Fruit fly (Drosophila melanogaster) whole organism, embryonic: ENCODE results near the gene CG3862.
A peak's percentile ranks its signal among the peaks of the same experiment; 100 is the strongest.

Source experiments
- B-H1 ChIP-seq: fragments of 200-800 bp; sonication (Bioruptor generic); IDR thresholded peaks from 3 replicates; pipeline ENCODE4 v1.3.6; 2022; ENCODE audit warnings: missing biosample characterization, missing genetic modification characterization
- Bdp1 ChIP-seq: fragments of 200-800 bp; sonication (Bioruptor generic); optimal IDR thresholded peaks from 3 replicates; lab custom pipeline; 2016; ENCODE audit warnings: missing biosample characterization, missing genetic modification characterization
- Bteb2 ChIP-seq: fragments of 200-800 bp; sonication (Bioruptor generic); optimal IDR thresholded peaks from 2 replicates; lab custom pipeline; 2016; ENCODE audit warnings: missing biosample characterization, missing genetic modification characterization
- CG10565 ChIP-seq: fragments of 200-800 bp; sonication (Bioruptor generic); optimal IDR thresholded peaks from 3 replicates; lab custom pipeline; 2016; ENCODE audit warnings: missing biosample characterization, mild to moderate bottlenecking, missing genetic modification characterization
- CG11696 ChIP-seq: fragments of 200-800 bp; sonication (Bioruptor generic); IDR thresholded peaks from 2 replicates; pipeline ENCODE4 v1.3.6; 2022; ENCODE audit warnings: missing biosample characterization, missing genetic modification characterization
- CG12071 ChIP-seq: fragments of 200-800 bp; sonication (Bioruptor generic); optimal IDR thresholded peaks from 3 replicates; lab custom pipeline; 2018; ENCODE audit warnings: missing biosample characterization, mild to moderate bottlenecking, missing genetic modification characterization
- CG12155 ChIP-seq: fragments of 200-800 bp; sonication (Bioruptor generic); optimal IDR thresholded peaks from 3 replicates; lab custom pipeline; 2016; ENCODE audit warnings: missing biosample characterization, missing genetic modification characterization
- CG12299 ChIP-seq: fragments of 200-800 bp; sonication (Bioruptor generic); optimal IDR thresholded peaks from 2 replicates; lab custom pipeline; 2018; ENCODE audit warnings: missing biosample characterization, mild to moderate bottlenecking, missing genetic modification characterization
- CG14441 ChIP-seq: fragments of 200-800 bp; sonication (Bioruptor generic); IDR thresholded peaks from 2 replicates; pipeline ENCODE4 v1.3.6; 2022; ENCODE audit warnings: missing biosample characterization, missing genetic modification characterization
- CG15514 ChIP-seq: fragments of 200-800 bp; sonication (Bioruptor generic); optimal IDR thresholded peaks from 3 replicates; lab custom pipeline; 2017; ENCODE audit warnings: missing biosample characterization, missing genetic modification characterization, mild to moderate bottlenecking, moderate library complexity, missing genetic modification reagents
- CG1603 ChIP-seq: fragments of 200-800 bp; sonication (Bioruptor generic); optimal IDR thresholded peaks from 2 replicates; lab custom pipeline; 2019; ENCODE audit warnings: missing biosample characterization, mild to moderate bottlenecking, missing genetic modification characterization, moderate library complexity
- CG16863 ChIP-seq: fragments of 200-800 bp; sonication (Bioruptor generic); optimal IDR thresholded peaks from 3 replicates; lab custom pipeline; 2016; ENCODE audit warnings: missing biosample characterization, missing genetic modification characterization
- CG1792 ChIP-seq: fragments of 200-800 bp; sonication (Bioruptor generic); optimal IDR thresholded peaks from 2 replicates; lab custom pipeline; 2016; ENCODE audit warnings: missing biosample characterization, missing genetic modification characterization
- CG31441 ChIP-seq: fragments of 200-800 bp; sonication (Bioruptor generic); IDR thresholded peaks from 2 replicates; pipeline ENCODE4 v1.3.6; 2022; ENCODE audit warnings: missing biosample characterization, missing genetic modification characterization
- CG32767 ChIP-seq: fragments of 200-800 bp; sonication (Bioruptor generic); IDR thresholded peaks from 2 replicates; pipeline ENCODE4 v1.3.6; 2022; ENCODE audit warnings: missing biosample characterization, missing genetic modification characterization
- CG6175 ChIP-seq: fragments of 200-800 bp; sonication (Bioruptor generic); IDR thresholded peaks from 3 replicates; pipeline ENCODE4 v1.3.6; 2022; ENCODE audit warnings: missing biosample characterization, missing genetic modification characterization
- CG6272 ChIP-seq: fragments of 200-800 bp; sonication (Bioruptor generic); IDR thresholded peaks from 2 replicates; pipeline ENCODE4 v1.3.6; 2022; ENCODE audit warnings: missing biosample characterization, missing genetic modification characterization
- CG8765 ChIP-seq: fragments of 200-800 bp; sonication (Bioruptor generic); IDR thresholded peaks from 2 replicates; pipeline ENCODE4 v1.3.6; 2022; ENCODE audit warnings: missing biosample characterization, missing genetic modification characterization
- CG8924 ChIP-seq: fragments of 200-800 bp; optimal IDR thresholded peaks from 3 replicates; lab custom pipeline; 2019; ENCODE audit warnings: missing biosample characterization, mild to moderate bottlenecking, missing genetic modification characterization, moderate library complexity
- CG9437 ChIP-seq: fragments of 200-800 bp; sonication (Bioruptor generic); optimal IDR thresholded peaks from 2 replicates; lab custom pipeline; 2018; ENCODE audit warnings: missing biosample characterization, mild to moderate bottlenecking, missing genetic modification characterization
- CG9932 ChIP-seq: fragments of 200-800 bp; sonication (Bioruptor generic); IDR thresholded peaks from 2 replicates; pipeline ENCODE4 v1.3.6; 2022; ENCODE audit warnings: missing biosample characterization, missing genetic modification characterization
- CHES-1-like ChIP-seq: fragments of 200-800 bp; sonication (Bioruptor generic); optimal IDR thresholded peaks from 2 replicates; lab custom pipeline; 2016; ENCODE audit warnings: missing biosample characterization, missing genetic modification characterization
- CkIIα-i1 ChIP-seq: fragments of 200-800 bp; sonication (Bioruptor generic); IDR thresholded peaks from 2 replicates; pipeline ENCODE4 v1.3.6; 2022; ENCODE audit warnings: missing biosample characterization, missing genetic modification characterization
- Deaf1 ChIP-seq: fragments of 200-800 bp; optimal IDR thresholded peaks from 3 replicates; lab custom pipeline; 2019; ENCODE audit warnings: missing biosample characterization, mild to moderate bottlenecking, missing genetic modification characterization, moderate library complexity
- Fer2 ChIP-seq: fragments of 200-800 bp; sonication (Bioruptor generic); optimal IDR thresholded peaks from 2 replicates; lab custom pipeline; 2018; ENCODE audit warnings: missing biosample characterization, mild to moderate bottlenecking, missing genetic modification characterization, moderate library complexity
- GATAe ChIP-seq: fragments of 200-800 bp; sonication (Bioruptor generic); conservative IDR thresholded peaks from 2 replicates; pipeline ENCODE4 v1.3.6; 2022; ENCODE audit warnings: missing biosample characterization, missing genetic modification characterization
- HHEX ChIP-seq: fragments of 200-800 bp; sonication (Bioruptor generic); optimal IDR thresholded peaks from 3 replicates; lab custom pipeline; 2017; ENCODE audit warnings: missing biosample characterization, mild to moderate bottlenecking, missing genetic modification characterization, missing genetic modification reagents
- HmgD ChIP-seq: fragments of 200-800 bp; sonication (Bioruptor generic); optimal IDR thresholded peaks from 3 replicates; lab custom pipeline; 2016; ENCODE audit warnings: missing biosample characterization, missing genetic modification characterization
- Mes4 ChIP-seq: fragments of 200-800 bp; sonication (Bioruptor generic); optimal IDR thresholded peaks from 2 replicates; lab custom pipeline; 2016; ENCODE audit warnings: missing biosample characterization, missing genetic modification characterization
- Nf-YB ChIP-seq: fragments of 200-800 bp; sonication (Bioruptor generic); optimal IDR thresholded peaks from 3 replicates; lab custom pipeline; 2019; ENCODE audit warnings: missing biosample characterization, mild to moderate bottlenecking, missing genetic modification characterization, moderate library complexity
- Pdp1 ChIP-seq, 2 experiments: fragments of 200-800 bp; sonication (Bioruptor generic); optimal IDR thresholded peaks; 3 replicates each; lab custom pipeline; 2016; ENCODE audit warnings: missing biosample characterization in 2 of 2, missing genetic modification characterization in 2 of 2, mild to moderate bottlenecking in 1 of 2, moderate library complexity in 1 of 2
- Sox100B ChIP-seq: fragments of 200-800 bp; sonication (Bioruptor generic); optimal IDR thresholded peaks from 3 replicates; lab custom pipeline; 2018; ENCODE audit warnings: missing biosample characterization, mild to moderate bottlenecking, missing genetic modification characterization
- Spps ChIP-seq: fragments of 200-800 bp; sonication (Bioruptor generic); optimal IDR thresholded peaks from 2 replicates; lab custom pipeline; 2018; ENCODE audit warnings: missing biosample characterization, mild to moderate bottlenecking, missing genetic modification characterization
- Xbp1 ChIP-seq: fragments of 200-800 bp; sonication (Bioruptor generic); optimal IDR thresholded peaks from 3 replicates; lab custom pipeline; 2016; ENCODE audit warnings: missing biosample characterization, mild to moderate bottlenecking, missing genetic modification characterization
- aop ChIP-seq: fragments of 200-800 bp; sonication (Bioruptor generic); IDR thresholded peaks from 2 replicates; pipeline ENCODE4 v1.3.6; 2022; ENCODE audit warnings: missing biosample characterization, missing genetic modification characterization
- ap ChIP-seq: fragments of 200-800 bp; sonication (Bioruptor generic); IDR thresholded peaks from 2 replicates; pipeline ENCODE4 v1.3.6; 2022; ENCODE audit warnings: missing biosample characterization, missing genetic modification characterization
- az2 ChIP-seq: fragments of 200-800 bp; sonication (Bioruptor generic); optimal IDR thresholded peaks from 3 replicates; lab custom pipeline; 2016; ENCODE audit warnings: missing biosample characterization, missing genetic modification characterization
- bab2 ChIP-seq: fragments of 200-800 bp; sonication (Bioruptor generic); optimal IDR thresholded peaks from 2 replicates; lab custom pipeline; 2016; ENCODE audit warnings: missing biosample characterization, missing genetic modification characterization
- crc ChIP-seq: fragments of 200-800 bp; sonication (Bioruptor generic); optimal IDR thresholded peaks from 2 replicates; lab custom pipeline; 2016; ENCODE audit warnings: missing biosample characterization, missing genetic modification characterization
- cwo ChIP-seq: fragments of 200-800 bp; sonication (Bioruptor generic); optimal IDR thresholded peaks from 3 replicates; lab custom pipeline; 2017; ENCODE audit warnings: missing biosample characterization, missing genetic modification characterization, mild to moderate bottlenecking, moderate library complexity, missing genetic modification reagents
- eve ChIP-seq, 2 experiments: fragments of >200 bp; optimal IDR thresholded peaks; 2 replicates each; lab custom pipeline; 2017; ENCODE audit warnings: missing biosample characterization in 2 of 2, missing genetic modification characterization in 2 of 2
- gsb ChIP-seq: fragments of 200-800 bp; sonication (Bioruptor generic); IDR thresholded peaks from 2 replicates; pipeline ENCODE4 v1.3.6; 2022; ENCODE audit warnings: missing biosample characterization, missing genetic modification characterization
- her ChIP-seq: fragments of 200-800 bp; sonication (Bioruptor generic); optimal IDR thresholded peaks from 2 replicates; lab custom pipeline; 2016; ENCODE audit warnings: missing biosample characterization, missing genetic modification characterization
- nau ChIP-seq: fragments of 200-800 bp; sonication (Bioruptor generic); optimal IDR thresholded peaks from 3 replicates; lab custom pipeline; 2017; ENCODE audit warnings: missing biosample characterization, mild to moderate bottlenecking, missing genetic modification characterization, missing genetic modification reagents
- p53 ChIP-seq: fragments of 200-800 bp; sonication (Bioruptor generic); optimal IDR thresholded peaks from 2 replicates; lab custom pipeline; 2016; ENCODE audit warnings: missing biosample characterization, missing genetic modification characterization
- pho ChIP-seq: fragments of 200-800 bp; sonication (Bioruptor generic); optimal IDR thresholded peaks from 2 replicates; lab custom pipeline; 2016; ENCODE audit warnings: missing biosample characterization, missing genetic modification characterization
- ranshi ChIP-seq: fragments of 200-800 bp; sonication (Bioruptor generic); IDR thresholded peaks from 2 replicates; pipeline ENCODE4 v1.3.6; 2022; ENCODE audit warnings: missing biosample characterization, missing genetic modification characterization
- sug ChIP-seq: fragments of 200-800 bp; optimal IDR thresholded peaks from 2 replicates; lab custom pipeline; 2019; ENCODE audit warnings: missing biosample characterization, mild to moderate bottlenecking, missing genetic modification characterization, moderate library complexity
- toy ChIP-seq: fragments of 200-800 bp; sonication (Bioruptor generic); IDR thresholded peaks from 2 replicates; pipeline ENCODE4 v1.3.6; 2022; ENCODE audit warnings: missing biosample characterization, missing genetic modification characterization
- twi ChIP-seq: fragments of 200-800 bp; optimal IDR thresholded peaks from 2 replicates; lab custom pipeline; 2019; ENCODE audit warnings: missing biosample characterization, mild to moderate bottlenecking, missing genetic modification characterization, moderate library complexity

Gene CG3862

DNA sequence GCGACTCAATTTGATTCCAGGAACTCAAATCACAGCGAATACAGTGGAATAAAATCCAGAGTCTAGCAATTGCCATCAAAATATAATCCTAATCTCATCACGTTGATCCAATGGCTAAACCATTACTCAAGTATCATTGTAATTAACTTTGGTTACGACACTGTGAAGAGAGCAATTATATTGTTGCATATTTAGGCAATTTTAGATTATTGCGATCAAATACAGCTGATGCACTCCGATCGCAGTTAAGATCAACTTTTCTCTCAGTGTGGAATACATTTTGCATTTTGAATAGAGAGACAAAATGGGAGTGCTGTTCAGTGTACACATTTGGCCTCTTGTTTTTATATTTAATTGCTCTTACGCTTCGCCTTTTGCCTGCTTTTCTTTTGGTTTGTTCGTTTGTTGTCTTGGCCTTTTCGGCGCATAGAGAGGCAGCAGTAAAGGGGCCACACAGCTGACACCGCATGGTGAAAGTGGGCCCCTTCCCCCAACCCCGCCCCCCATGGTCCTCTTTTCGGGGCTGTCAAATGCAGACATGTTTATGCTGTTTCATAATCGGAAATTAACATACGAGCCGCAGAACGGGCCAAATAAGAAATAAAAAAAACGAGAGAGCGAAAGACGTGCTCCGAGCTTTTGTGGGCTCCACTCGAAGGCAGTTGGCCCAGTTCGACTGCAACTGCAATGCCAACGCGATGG lies 20.7 kb upstream of the CG3862 start (continued):
- TF ChIP-seq CG9932 (GFP tag; lab: Robert Waterston, UW) (peak; percentile 48; the same call in 1 of the 2 replicates), pho (GFP tag; lab: Kevin White, UChicago) (peak; percentile 14), Deaf1 (tag; lab: Kevin White, UChicago) (peak; percentile 27), CG9437 (GFP tag; lab: Kevin White, UChicago) (peak; percentile 52), crc (GFP tag; lab: Kevin White, UChicago) (peak; percentile 27), gsb (GFP tag; lab: Robert Waterston, UW) (no peak), ranshi (GFP tag; lab: Robert Waterston, UW) (no peak), CG12299 (tag; lab: Kevin White, UChicago) (peak; percentile 18), CG11696 (GFP tag; lab: Robert Waterston, UW) (no peak), cwo (GFP tag; lab: Kevin White, UChicago) (no peak), Spps (tag; lab: Kevin White, UChicago) (no peak), CG32767 (0 out of 2 replicates have a peak, but pooled peaks have one; percentile 26), Bteb2 (GFP tag; lab: Kevin White, UChicago) (no peak), nau (GFP tag; lab: Kevin White, UChicago) (peak; percentile 42), CG16863 (GFP tag; lab: Kevin White, UChicago) (peak; percentile 30), GATAe (GFP tag; lab: Robert Waterston, UW) (no peak), ap (GFP tag; lab: Robert Waterston, UW) (peak; percentile 34), HHEX (peak; percentile 40), CG8765 (GFP tag; lab: Robert Waterston, UW) (no peak), CHES-1-like (GFP tag; lab: Kevin White, UChicago) (peak; percentile 56), Pdp1 (GFP tag; optimal IDR thresholded peaks at IDR 0.05; lab: Kevin White, UChicago) (peak; percentile 43 to 56), Bdp1 (no peak), HmgD (GFP tag; lab: Kevin White, UChicago) (no peak), CG12071 (peak; percentile 74), CG8924 (peak; percentile 50), Mes4 (peak; percentile 50), bab2 (peak; percentile 63), B-H1 (no peak; the same call in 1 of the 3 replicates), CG15514 (no peak), CG12155 (GFP tag; lab: Kevin White, UChicago) (peak; percentile 3), CG1603 (tag; lab: Kevin White, UChicago) (peak; percentile 87), Fer2 (tag; lab: Kevin White, UChicago) (no peak), CG31441 (GFP tag; lab: Robert Waterston, UW) (peak; percentile 79), eve (GFP tag; optimal IDR thresholded peaks at IDR 0.05; lab: Kevin White, UChicago) (no peak), Nf-YB (peak; percentile 21), CG6175 (GFP tag; lab: Robert Waterston, UW) (no peak), CG6272 (GFP tag; lab: Robert Waterston, UW) (peak; percentile 40; the same call in 1 of the 2 replicates), Xbp1 (GFP tag; lab: Kevin White, UChicago) (peak; percentile 48), CG1792 (GFP tag; lab: Kevin White, UChicago) (peak; percentile 30), her (peak; percentile 60), twi (tag; lab: Kevin White, UChicago) (no peak), aop (GFP tag; lab: Robert Waterston, UW) (0 out of 2 replicates have a peak, but pooled peaks have one; percentile 38), toy (no peak), az2 (GFP tag; lab: Kevin White, UChicago) (peak; percentile 68), CG14441 (peak; percentile 58; the same call in 1 of the 2 replicates), Sox100B (peak; percentile 56), CG10565 (no peak), sug (tag; lab: Kevin White, UChicago) (no peak), p53 (GFP tag; lab: Kevin White, UChicago) (peak; percentile 35), CkIIα-i1 (no peak)
